Fruit fly (Drosophila melanogaster) whole organism, embryonic: ENCODE results near the gene CG34253.
A peak's percentile ranks its signal among the peaks of the same experiment; 100 is the strongest.

Experiments
- ATbp ChIP-seq: fragments of 200-800 bp; sonication (Bioruptor generic); optimal IDR thresholded peaks from 2 replicates; lab custom pipeline; 2017; ENCODE audit warnings: missing biosample characterization, mild to moderate bottlenecking, missing genetic modification characterization, missing genetic modification reagents
- Adf1 ChIP-seq: fragments of 200-800 bp; sonication (Bioruptor generic); IDR thresholded peaks from 2 replicates; pipeline ENCODE4 v1.3.6; 2022; ENCODE audit warnings: missing biosample characterization, missing genetic modification characterization
- Asciz ChIP-seq: fragments of 200-800 bp; sonication (Bioruptor generic); optimal IDR thresholded peaks from 2 replicates; lab custom pipeline; 2017; ENCODE audit warnings: missing biosample characterization, mild to moderate bottlenecking, missing genetic modification characterization, missing genetic modification reagents
- Atf3 ChIP-seq: fragments of 200-800 bp; sonication (Bioruptor generic); optimal IDR thresholded peaks from 3 replicates; lab custom pipeline; 2016; ENCODE audit warnings: missing biosample characterization, missing genetic modification characterization
- Bteb2 ChIP-seq: fragments of 200-800 bp; sonication (Bioruptor generic); optimal IDR thresholded peaks from 2 replicates; lab custom pipeline; 2016; ENCODE audit warnings: missing biosample characterization, missing genetic modification characterization
- CG10147 ChIP-seq: fragments of 200-800 bp; sonication (Bioruptor generic); optimal IDR thresholded peaks from 2 replicates; lab custom pipeline; 2019; ENCODE audit warnings: missing biosample characterization, mild to moderate bottlenecking, missing genetic modification characterization, moderate library complexity
- CG11504 ChIP-seq: fragments of 200-800 bp; sonication (Bioruptor generic); optimal IDR thresholded peaks from 3 replicates; lab custom pipeline; 2019; ENCODE audit warnings: missing biosample characterization, mild to moderate bottlenecking, missing genetic modification characterization, moderate library complexity
- CG13296 ChIP-seq: fragments of 200-800 bp; sonication (Bioruptor generic); optimal IDR thresholded peaks from 3 replicates; lab custom pipeline; 2018; ENCODE audit warnings: missing biosample characterization, mild to moderate bottlenecking, missing genetic modification characterization
- CG13894 ChIP-seq: fragments of 200-800 bp; sonication (Bioruptor generic); optimal IDR thresholded peaks from 3 replicates; lab custom pipeline; 2018; ENCODE audit warnings: missing biosample characterization, mild to moderate bottlenecking, missing genetic modification characterization, moderate library complexity
- CG14667 ChIP-seq: fragments of 200-800 bp; sonication (Bioruptor generic); IDR thresholded peaks from 2 replicates; pipeline ENCODE4 v1.3.6; 2022; ENCODE audit warnings: missing biosample characterization, missing genetic modification characterization
- CG15269 ChIP-seq: fragments of 200-800 bp; sonication (Bioruptor generic); optimal IDR thresholded peaks from 2 replicates; lab custom pipeline; 2018; ENCODE audit warnings: missing biosample characterization, mild to moderate bottlenecking, missing genetic modification characterization, moderate library complexity
- CG17385 ChIP-seq: fragments of 200-800 bp; sonication (Bioruptor generic); optimal IDR thresholded peaks from 3 replicates; lab custom pipeline; 2018; ENCODE audit warnings: missing biosample characterization, mild to moderate bottlenecking, missing genetic modification characterization
- CG1792 ChIP-seq: fragments of 200-800 bp; sonication (Bioruptor generic); optimal IDR thresholded peaks from 2 replicates; lab custom pipeline; 2016; ENCODE audit warnings: missing biosample characterization, missing genetic modification characterization
- CG2116 ChIP-seq: fragments of 200-800 bp; sonication (Bioruptor generic); optimal IDR thresholded peaks from 3 replicates; lab custom pipeline; 2018; ENCODE audit warnings: missing biosample characterization, mild to moderate bottlenecking, missing genetic modification characterization
- CG2202 ChIP-seq: fragments of 200-800 bp; sonication (Bioruptor generic); optimal IDR thresholded peaks from 2 replicates; lab custom pipeline; 2018; ENCODE audit warnings: missing biosample characterization, mild to moderate bottlenecking, missing genetic modification characterization
- CG32767 ChIP-seq: fragments of 200-800 bp; sonication (Bioruptor generic); IDR thresholded peaks from 2 replicates; pipeline ENCODE4 v1.3.6; 2022; ENCODE audit warnings: missing biosample characterization, missing genetic modification characterization
- CG43689 ChIP-seq: fragments of 200-800 bp; sonication (Bioruptor generic); IDR thresholded peaks from 2 replicates; pipeline ENCODE4 v1.3.6; 2022; ENCODE audit warnings: missing biosample characterization, missing genetic modification characterization
- CG6175 ChIP-seq: fragments of 200-800 bp; sonication (Bioruptor generic); IDR thresholded peaks from 3 replicates; pipeline ENCODE4 v1.3.6; 2022; ENCODE audit warnings: missing biosample characterization, missing genetic modification characterization
- CG9437 ChIP-seq: fragments of 200-800 bp; sonication (Bioruptor generic); optimal IDR thresholded peaks from 2 replicates; lab custom pipeline; 2018; ENCODE audit warnings: missing biosample characterization, mild to moderate bottlenecking, missing genetic modification characterization
- CG9727 ChIP-seq: fragments of 200-800 bp; sonication (Bioruptor generic); optimal IDR thresholded peaks from 3 replicates; lab custom pipeline; 2017; ENCODE audit warnings: missing biosample characterization, mild to moderate bottlenecking, missing genetic modification characterization
- CG9876 ChIP-seq: fragments of 200-800 bp; sonication (Bioruptor generic); optimal IDR thresholded peaks from 2 replicates; lab custom pipeline; 2016; ENCODE audit warnings: missing biosample characterization, missing genetic modification characterization
- D19A ChIP-seq: fragments of 200-800 bp; optimal IDR thresholded peaks from 3 replicates; lab custom pipeline; 2019; ENCODE audit warnings: missing biosample characterization, mild to moderate bottlenecking, missing genetic modification characterization, moderate library complexity
- Dek ChIP-seq: fragments of 200-800 bp; sonication (Bioruptor generic); optimal IDR thresholded peaks from 3 replicates; lab custom pipeline; 2019; ENCODE audit warnings: missing biosample characterization, mild to moderate bottlenecking, missing genetic modification characterization, moderate library complexity
- ERR ChIP-seq: fragments of 200-800 bp; sonication (Bioruptor generic); optimal IDR thresholded peaks from 2 replicates; lab custom pipeline; 2016; ENCODE audit warnings: missing biosample characterization, missing genetic modification characterization
- HLH3B ChIP-seq: fragments of 200-800 bp; sonication (Bioruptor generic); IDR thresholded peaks from 2 replicates; pipeline ENCODE4 v1.3.6; 2022; ENCODE audit warnings: missing biosample characterization, missing genetic modification characterization
- Lim3 ChIP-seq: fragments of 200-800 bp; sonication (Bioruptor generic); IDR thresholded peaks from 2 replicates; pipeline ENCODE4 v1.3.6; 2022; ENCODE audit warnings: missing biosample characterization, missing genetic modification characterization
- MESR4 ChIP-seq: fragments of 200-800 bp; sonication (Bioruptor generic); optimal IDR thresholded peaks from 2 replicates; lab custom pipeline; 2018; ENCODE audit warnings: missing biosample characterization, mild to moderate bottlenecking, missing genetic modification characterization, moderate library complexity
- Mad ChIP-seq: fragments of 200-800 bp; sonication (Bioruptor generic); optimal IDR thresholded peaks from 2 replicates; lab custom pipeline; 2016; ENCODE audit warnings: missing biosample characterization, missing genetic modification characterization
- Meics ChIP-seq: fragments of 200-800 bp; sonication (Bioruptor generic); optimal IDR thresholded peaks from 2 replicates; lab custom pipeline; 2017; ENCODE audit warnings: missing biosample characterization, mild to moderate bottlenecking, missing genetic modification characterization
- NC2β ChIP-seq: fragments of 200-800 bp; sonication (Bioruptor generic); optimal IDR thresholded peaks from 2 replicates; lab custom pipeline; 2016; ENCODE audit warnings: missing biosample characterization, missing genetic modification characterization
- NFAT ChIP-seq: fragments of 200-800 bp; sonication (Bioruptor generic); IDR thresholded peaks from 2 replicates; pipeline ENCODE4 v1.3.6; 2022; ENCODE audit warnings: missing biosample characterization, missing genetic modification characterization
- Nf-YA ChIP-seq: fragments of 200-800 bp; sonication (Bioruptor generic); IDR thresholded peaks from 2 replicates; pipeline ENCODE4 v1.3.6; 2022; ENCODE audit warnings: missing biosample characterization, missing genetic modification characterization
- Poxn ChIP-seq: fragments of 200-800 bp; sonication (Bioruptor generic); IDR thresholded peaks from 2 replicates; pipeline ENCODE4 v1.3.6; 2022; ENCODE audit warnings: missing biosample characterization, missing genetic modification characterization
- Vsx1 ChIP-seq: fragments of 200-800 bp; sonication (Bioruptor generic); optimal IDR thresholded peaks from 2 replicates; lab custom pipeline; 2017; ENCODE audit warnings: missing biosample characterization, mild to moderate bottlenecking, missing genetic modification characterization, missing genetic modification reagents
- dmrt99B ChIP-seq: fragments of 200-800 bp; sonication (Bioruptor generic); optimal IDR thresholded peaks from 2 replicates; lab custom pipeline; 2018; ENCODE audit warnings: missing biosample characterization, mild to moderate bottlenecking, missing genetic modification characterization, moderate library complexity
- dpn ChIP-seq, 2 experiments: fragments of 200-800 bp; sonication (Bioruptor generic); optimal IDR thresholded peaks; 3 replicates each; lab custom pipeline; 2016; ENCODE audit warnings: missing biosample characterization in 2 of 2, missing genetic modification characterization in 2 of 2
- eyg ChIP-seq: fragments of 200-800 bp; sonication (Bioruptor generic); optimal IDR thresholded peaks from 3 replicates; lab custom pipeline; 2016; ENCODE audit warnings: missing biosample characterization, missing genetic modification characterization
- gce ChIP-seq: fragments of 200-800 bp; sonication (Bioruptor generic); IDR thresholded peaks from 3 replicates; pipeline ENCODE4 v1.3.6; 2022; ENCODE audit warnings: missing biosample characterization, missing genetic modification characterization
- gcm ChIP-seq: fragments of 200-800 bp; sonication (Bioruptor generic); optimal IDR thresholded peaks from 2 replicates; lab custom pipeline; 2019; ENCODE audit warnings: missing biosample characterization, mild to moderate bottlenecking, missing genetic modification characterization, moderate library complexity
- ind ChIP-seq: fragments of 200-800 bp; sonication (Bioruptor generic); optimal IDR thresholded peaks from 3 replicates; lab custom pipeline; 2016; ENCODE audit warnings: missing biosample characterization, missing genetic modification characterization
- klu ChIP-seq: fragments of 200-800 bp; sonication (Bioruptor generic); IDR thresholded peaks from 2 replicates; pipeline ENCODE4 v1.3.6; 2022; ENCODE audit warnings: missing biosample characterization, missing genetic modification characterization
- lilli ChIP-seq: fragments of 200-800 bp; sonication (Bioruptor generic); optimal IDR thresholded peaks from 3 replicates; lab custom pipeline; 2016; ENCODE audit warnings: missing biosample characterization, missing genetic modification characterization
- oc ChIP-seq: fragments of 200-800 bp; sonication (Bioruptor generic); optimal IDR thresholded peaks from 2 replicates; lab custom pipeline; 2018; ENCODE audit warnings: missing biosample characterization, mild to moderate bottlenecking, missing genetic modification characterization, moderate library complexity
- odd ChIP-seq: fragments of 200-800 bp; sonication (Bioruptor generic); optimal IDR thresholded peaks from 2 replicates; lab custom pipeline; 2017; ENCODE audit warnings: missing biosample characterization, mild to moderate bottlenecking, missing genetic modification characterization
- otp ChIP-seq: fragments of 200-800 bp; sonication (Bioruptor generic); IDR thresholded peaks from 3 replicates; pipeline ENCODE4, ENCODE4 v1.3.6; 2022; ENCODE audit warnings: missing biosample characterization, missing genetic modification characterization
- pb ChIP-seq: fragments of 200-800 bp; sonication (Bioruptor generic); optimal IDR thresholded peaks from 3 replicates; lab custom pipeline; 2016; ENCODE audit warnings: missing biosample characterization, missing genetic modification characterization
- shn ChIP-seq: fragments of 200-800 bp; sonication (Bioruptor generic); optimal IDR thresholded peaks from 3 replicates; lab custom pipeline; 2016; ENCODE audit warnings: missing biosample characterization, missing genetic modification characterization
- slp2 ChIP-seq: fragments of 200-800 bp; sonication (Bioruptor generic); optimal IDR thresholded peaks from 2 replicates; lab custom pipeline; 2016; ENCODE audit warnings: missing biosample characterization, missing genetic modification characterization
- stc ChIP-seq: fragments of 200-800 bp; sonication (Bioruptor generic); IDR thresholded peaks from 2 replicates; pipeline ENCODE4 v1.3.6; 2022; ENCODE audit warnings: missing biosample characterization, missing genetic modification characterization
- wor ChIP-seq: fragments of 200-800 bp; sonication (Bioruptor generic); IDR thresholded peaks from 2 replicates; pipeline ENCODE4 v1.3.6; 2022; ENCODE audit warnings: missing biosample characterization, missing genetic modification characterization

CG34253 gene

DNA sequence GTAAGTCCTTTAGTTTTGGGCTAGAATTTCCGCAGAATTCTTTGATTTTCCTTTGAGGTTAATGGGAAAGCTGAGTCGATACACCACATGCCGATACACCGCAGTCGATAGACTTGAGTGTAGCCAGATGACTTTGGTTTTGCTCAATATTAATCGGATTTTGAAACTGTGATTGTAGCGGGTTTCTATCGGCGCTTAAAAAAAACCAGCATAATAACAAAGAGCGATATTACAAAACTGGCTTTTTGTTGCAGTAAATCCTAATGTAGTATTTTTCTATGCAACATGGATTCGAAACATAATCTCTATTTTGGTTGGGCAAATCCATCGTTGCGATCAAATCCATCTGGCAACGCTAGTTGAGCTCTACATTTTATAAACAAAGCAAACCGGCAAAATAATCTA, 22.3 kb upstream of the CG34253 start, which contains the start of the genes Polr3D and mus304 (continued):
- peak in 1 of 2 experiments; percentile 4 for TF ChIP-seq dpn (GFP tag; optimal IDR thresholded peaks at IDR 0.05; lab: Kevin White, UChicago)
- TF ChIP-seq pb (GFP tag; lab: Kevin White, UChicago): no peak
- TF ChIP-seq CG15269 (tag; lab: Kevin White, UChicago): no peak
- no peak for TF ChIP-seq CG9727
- no peak for TF ChIP-seq CG9876 (GFP tag; lab: Kevin White, UChicago)
- TF ChIP-seq odd (GFP tag; lab: Kevin White, UChicago): no peak
- no peak for TF ChIP-seq dmrt99B (tag; lab: Kevin White, UChicago)
- TF ChIP-seq Asciz: no peak
- no peak for TF ChIP-seq MESR4 (GFP tag; lab: Kevin White, UChicago)
- no peak for TF ChIP-seq ERR (GFP tag; lab: Kevin White, UChicago)
- no peak for TF ChIP-seq gce (GFP tag; lab: Robert Waterston, UW)
- TF ChIP-seq Adf1: no peak
- no peak for TF ChIP-seq Mad
- TF ChIP-seq otp (GFP tag; lab: Robert Waterston, UW): no peak
- TF ChIP-seq stc (GFP tag; lab: Robert Waterston, UW): no peak
- TF ChIP-seq D19A (tag; lab: Kevin White, UChicago): peak; percentile 12
- peak; percentile 36 for TF ChIP-seq lilli (GFP tag; lab: Kevin White, UChicago)
- TF ChIP-seq CG32767 (GFP tag; lab: Robert Waterston, UW): no peak
- TF ChIP-seq Poxn: no peak
- TF ChIP-seq Lim3 (GFP tag; lab: Robert Waterston, UW): no peak
- no peak for TF ChIP-seq CG1792 (GFP tag; lab: Kevin White, UChicago)
- TF ChIP-seq CG9437 (GFP tag; lab: Kevin White, UChicago): no peak
- TF ChIP-seq gcm (GFP tag; lab: Kevin White, UChicago): no peak
- TF ChIP-seq CG11504 (tag; lab: Kevin White, UChicago): peak; percentile 33
- peak; percentile 14 for TF ChIP-seq ind (GFP tag; lab: Kevin White, UChicago)
- TF ChIP-seq CG13296: peak; percentile 16
- TF ChIP-seq CG13894 (tag; lab: Kevin White, UChicago): peak; percentile 36
- no peak for TF ChIP-seq klu (GFP tag; lab: Robert Waterston, UW)
- no peak for TF ChIP-seq CG6175 (GFP tag; lab: Robert Waterston, UW)
- TF ChIP-seq Vsx1 (GFP tag; lab: Kevin White, UChicago): no peak
- no peak for TF ChIP-seq wor

DNA sequence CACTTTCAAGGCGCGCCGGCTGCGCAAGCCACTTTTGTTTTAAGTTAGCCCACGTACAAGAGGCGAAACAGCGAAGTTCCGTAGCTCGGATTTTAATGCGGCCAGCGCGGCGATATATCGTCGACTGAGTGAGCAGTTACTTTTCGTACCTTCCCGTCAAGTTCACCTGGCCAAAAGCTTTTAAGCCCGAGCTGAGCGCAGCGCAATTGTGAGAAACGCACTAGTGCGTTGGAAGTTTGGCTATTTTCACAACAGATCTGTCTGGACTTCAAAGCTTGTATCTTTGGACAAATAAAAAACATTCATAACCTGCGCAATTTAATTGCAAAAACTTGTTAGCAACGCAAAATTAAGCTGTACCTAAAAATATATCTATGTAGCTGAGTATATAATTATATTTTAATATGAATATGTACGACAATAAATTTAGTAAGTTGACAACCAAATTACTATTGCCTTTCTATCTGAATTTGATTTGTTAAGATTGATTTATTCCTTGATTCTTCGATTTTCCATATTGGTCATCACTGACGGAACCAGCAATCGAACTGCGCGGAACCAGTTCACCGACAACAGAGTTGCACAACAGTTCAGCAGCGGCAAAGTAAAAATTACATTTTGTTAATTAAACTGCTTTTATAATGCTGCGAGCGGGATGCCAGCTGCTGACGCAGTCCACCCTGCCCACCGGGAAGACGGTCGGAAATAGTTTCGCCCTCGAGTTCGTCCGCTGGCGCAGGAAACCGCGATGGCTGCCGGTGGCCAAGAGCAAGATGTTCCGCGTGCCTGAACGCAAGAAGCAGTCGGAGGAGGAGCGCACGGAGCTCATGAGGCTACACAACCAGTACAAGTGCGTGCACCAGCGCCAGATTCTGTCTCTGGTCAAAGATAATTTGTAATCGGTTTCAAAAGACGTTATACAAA, 19.2 kb upstream of the CG34253 start, which contains the start of the genes CG13698 and mRpS26:
Gene CG13698, minus strand, starts transcription at position 129 of the 924 bp plus-strand sequence.
Gene mRpS26, plus strand, starts transcription at position 559 of the 924 bp plus-strand sequence.
- TF ChIP-seq Nf-YA (GFP tag; lab: Robert Waterston, UW) (0 out of 2 replicates have a peak, but pooled peaks have one; percentile 21), CG14667 (no peak), NFAT (GFP tag; lab: Robert Waterston, UW) (0 out of 2 replicates have a peak, but pooled peaks have one; percentile 26), CG2202 (tag; lab: Kevin White, UChicago) (no peak), shn (GFP tag; lab: Kevin White, UChicago) (no peak), NC2β (GFP tag; lab: Kevin White, UChicago) (no peak), oc (tag; lab: Kevin White, UChicago) (peak; percentile 59), CG2116 (peak; percentile 96), Meics (peak; percentile 73), HLH3B (GFP tag; lab: Robert Waterston, UW) (0 out of 2 replicates have a peak, but pooled peaks have one; percentile 36), eyg (GFP tag; lab: Kevin White, UChicago) (no peak), D19A (tag; lab: Kevin White, UChicago) (peak; percentile 55), Atf3 (GFP tag; lab: Kevin White, UChicago) (no peak), slp2 (GFP tag; lab: Kevin White, UChicago) (no peak), ATbp (peak; percentile 41), CG10147 (peak; percentile 65), CG17385 (GFP tag; lab: Kevin White, UChicago) (peak; percentile 10), CG43689 (GFP tag; lab: Robert Waterston, UW) (no peak), Dek (tag; lab: Kevin White, UChicago) (peak; percentile 73), Bteb2 (GFP tag; lab: Kevin White, UChicago) (peak; percentile 24)
